Worm (Caenorhabditis elegans) whole organism, L2 larva: ENCODE results near the gene egl-3.

Source experiments
- C34F6.9 ChIP-seq: fragments of 150-350 bp; optimal IDR thresholded peaks from 2 replicates; lab custom pipeline; 2014; ENCODE audit warnings: missing biosample characterization, missing genetic modification characterization
- F13H6.1 ChIP-seq: sonication (generic microtip); optimal IDR thresholded peaks from 2 replicates; lab custom pipeline; 2016; ENCODE audit warnings: missing genetic modification characterization, missing compliant biosample characterization
- Y55F3AM.14 ChIP-seq: fragments of 200-800 bp; sonication (Bioruptor generic); optimal IDR thresholded peaks from 2 replicates; lab custom pipeline; 2018; ENCODE audit warnings: mild to moderate bottlenecking, missing genetic modification characterization, missing compliant biosample characterization
- ama-1 ChIP-seq: fragments of 150-350 bp; optimal IDR thresholded peaks from 2 replicates; lab custom pipeline; 2018; ENCODE audit warnings: inconsistent platforms
- blmp-1 ChIP-seq: sonication (generic microtip); optimal IDR thresholded peaks from 2 replicates; lab custom pipeline; 2017; ENCODE audit warnings: missing genetic modification characterization, mild to moderate bottlenecking, missing compliant biosample characterization, antibody characterized with exemption, moderate library complexity; ENCODE audit not compliant: insufficient read depth
- ceh-16 ChIP-seq: fragments of 150-350 bp; optimal IDR thresholded peaks from 2 replicates; lab custom pipeline; 2014; ENCODE audit warnings: missing biosample characterization, missing genetic modification characterization
- ceh-82 ChIP-seq: fragments of 150-350 bp; optimal IDR thresholded peaks from 2 replicates; lab custom pipeline; 2014; ENCODE audit warnings: missing biosample characterization, missing genetic modification characterization
- crh-2 ChIP-seq: sonication (generic microtip); optimal IDR thresholded peaks from 2 replicates; lab custom pipeline; 2017; ENCODE audit warnings: missing biosample characterization, missing genetic modification characterization
- dmd-4 ChIP-seq: sonication (generic microtip); optimal IDR thresholded peaks from 2 replicates; lab custom pipeline; 2017; ENCODE audit warnings: missing biosample characterization, missing genetic modification characterization
- egl-27 ChIP-seq: sonication (generic microtip); optimal IDR thresholded peaks from 3 replicates; lab custom pipeline; 2017; ENCODE audit warnings: missing biosample characterization, missing genetic modification reagents, missing genetic modification characterization
- elt-1 ChIP-seq: fragments of 150-350 bp; optimal IDR thresholded peaks from 2 replicates; lab custom pipeline; 2014; ENCODE audit warnings: missing biosample characterization, missing genetic modification characterization
- elt-3 ChIP-seq: sonication (generic microtip); optimal IDR thresholded peaks from 2 replicates; lab custom pipeline; 2017; ENCODE audit warnings: missing biosample characterization, missing genetic modification characterization
- fos-1 ChIP-seq: fragments of 150-350 bp; optimal IDR thresholded peaks from 2 replicates; lab custom pipeline; 2014; ENCODE audit warnings: missing biosample characterization, missing genetic modification characterization
- lin-11 ChIP-seq: fragments of 150-350 bp; sonication (generic microtip); optimal IDR thresholded peaks from 2 replicates; lab custom pipeline; 2014; ENCODE audit warnings: missing biosample characterization, missing genetic modification characterization, inconsistent platforms, mixed read lengths
- lin-39 ChIP-seq: fragments of 150-350 bp; optimal IDR thresholded peaks from 2 replicates; lab custom pipeline; 2014; ENCODE audit warnings: missing biosample characterization, missing genetic modification reagents, missing genetic modification characterization
- mab-5 ChIP-seq: fragments of 150-350 bp; optimal IDR thresholded peaks from 2 replicates; lab custom pipeline; 2014; ENCODE audit warnings: missing biosample characterization, missing genetic modification characterization
- mbf-1 ChIP-seq: sonication (generic microtip); optimal IDR thresholded peaks from 2 replicates; lab custom pipeline; 2017; ENCODE audit warnings: missing biosample characterization, missing genetic modification characterization
- mdl-1 ChIP-seq, 2 experiments: fragments of 150-350 bp in 1 of 2; sonication (generic microtip) in 1 of 2; optimal IDR thresholded peaks; 2 replicates each; lab custom pipeline; 2017; ENCODE audit warnings: missing biosample characterization in 2 of 2, missing genetic modification characterization in 2 of 2
- nhr-10 ChIP-seq: sonication (generic microtip); optimal IDR thresholded peaks from 2 replicates; lab custom pipeline; 2017; ENCODE audit warnings: missing biosample characterization, missing genetic modification characterization
- nhr-11 ChIP-seq: fragments of 150-350 bp; optimal IDR thresholded peaks from 2 replicates; lab custom pipeline; 2014; ENCODE audit warnings: missing biosample characterization, missing genetic modification characterization
- nhr-12 ChIP-seq: fragments of 150-350 bp; optimal IDR thresholded peaks from 2 replicates; lab custom pipeline; 2014; ENCODE audit warnings: missing biosample characterization, missing genetic modification characterization
- nhr-129 ChIP-seq: fragments of 150-350 bp; optimal IDR thresholded peaks from 2 replicates; lab custom pipeline; 2014; ENCODE audit warnings: missing biosample characterization, missing genetic modification characterization
- nhr-21 ChIP-seq: fragments of 150-350 bp; optimal IDR thresholded peaks from 2 replicates; lab custom pipeline; 2014; ENCODE audit warnings: missing biosample characterization, missing genetic modification characterization
- nhr-23 ChIP-seq: fragments of 150-350 bp; optimal IDR thresholded peaks from 2 replicates; lab custom pipeline; 2014; ENCODE audit warnings: missing biosample characterization, missing genetic modification reagents, missing genetic modification characterization
- nhr-25 ChIP-seq: fragments of 150-350 bp; sonication (generic microtip); optimal IDR thresholded peaks from 3 replicates; lab custom pipeline; 2014; ENCODE audit warnings: missing biosample characterization, missing genetic modification characterization
- nhr-6 ChIP-seq: fragments of 150-350 bp; optimal IDR thresholded peaks from 2 replicates; lab custom pipeline; 2014; ENCODE audit warnings: missing biosample characterization, missing genetic modification characterization
- nhr-77 ChIP-seq: fragments of 150-350 bp; optimal IDR thresholded peaks from 2 replicates; lab custom pipeline; 2014; ENCODE audit warnings: missing biosample characterization, missing genetic modification characterization
- peb-1 ChIP-seq: fragments of 150-350 bp; optimal IDR thresholded peaks from 2 replicates; lab custom pipeline; 2014; ENCODE audit warnings: missing biosample characterization, missing genetic modification characterization
- sem-4 ChIP-seq: fragments of 150-350 bp; optimal IDR thresholded peaks from 2 replicates; lab custom pipeline; 2014; ENCODE audit warnings: missing biosample characterization, missing genetic modification reagents, missing genetic modification characterization
- sma-3 ChIP-seq: sonication (generic microtip); optimal IDR thresholded peaks from 2 replicates; lab custom pipeline; 2016; ENCODE audit warnings: missing genetic modification reagents, missing genetic modification characterization, missing compliant biosample characterization
- sma-9 ChIP-seq, 2 experiments: fragments of 150-350 bp in 1 of 2; sonication (generic microtip) in 1 of 2; optimal IDR thresholded peaks; 2 replicates each; lab custom pipeline; 2014 to 2016; ENCODE audit warnings: missing genetic modification characterization in 2 of 2, mild to moderate bottlenecking in 1 of 2, missing biosample characterization in 1 of 2, missing compliant biosample characterization in 1 of 2, missing genetic modification reagents in 1 of 2, moderate library complexity in 1 of 2
- unc-39 ChIP-seq: fragments of 150-350 bp; optimal IDR thresholded peaks from 2 replicates; lab custom pipeline; 2014; ENCODE audit warnings: missing biosample characterization, missing genetic modification characterization
- ztf-1 ChIP-seq: fragments of 200-800 bp; sonication (Bioruptor generic); conservative IDR thresholded peaks from 2 replicates; pipeline ENCODE4 v1.3.6; 2022; ENCODE audit warnings: missing genetic modification characterization, missing compliant biosample characterization
- ztf-11 ChIP-seq: sonication (generic microtip); optimal IDR thresholded peaks from 2 replicates; lab custom pipeline; 2017; ENCODE audit warnings: missing biosample characterization, missing genetic modification characterization
- ztf-4 ChIP-seq: fragments of 150-350 bp; optimal IDR thresholded peaks from 2 replicates; lab custom pipeline; 2014; ENCODE audit warnings: missing biosample characterization, missing genetic modification characterization

Gene egl-3

DNA sequence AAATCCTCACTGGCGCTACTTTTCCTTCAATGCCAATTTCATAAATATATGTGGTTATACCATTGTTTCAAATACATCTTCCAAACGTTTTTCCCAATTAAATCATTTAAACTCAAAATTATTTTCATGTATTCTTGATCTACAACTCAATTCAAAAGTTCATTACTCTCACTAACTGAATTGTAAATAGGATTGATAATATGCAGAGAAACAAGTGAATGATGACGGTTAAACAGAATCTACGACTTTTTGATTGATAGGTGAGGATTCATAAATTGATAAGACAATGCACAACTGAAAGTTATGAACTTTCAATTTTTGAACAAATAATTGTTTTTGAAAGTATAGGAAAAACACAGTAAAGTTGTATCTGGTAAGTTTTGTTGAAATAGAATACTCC lies 17.7 kb upstream of the egl-3 start:
- TF ChIP-seq fos-1 (tag; lab: Kevin White, UChicago) (peak; percentile 35), unc-39 (no peak)

DNA sequence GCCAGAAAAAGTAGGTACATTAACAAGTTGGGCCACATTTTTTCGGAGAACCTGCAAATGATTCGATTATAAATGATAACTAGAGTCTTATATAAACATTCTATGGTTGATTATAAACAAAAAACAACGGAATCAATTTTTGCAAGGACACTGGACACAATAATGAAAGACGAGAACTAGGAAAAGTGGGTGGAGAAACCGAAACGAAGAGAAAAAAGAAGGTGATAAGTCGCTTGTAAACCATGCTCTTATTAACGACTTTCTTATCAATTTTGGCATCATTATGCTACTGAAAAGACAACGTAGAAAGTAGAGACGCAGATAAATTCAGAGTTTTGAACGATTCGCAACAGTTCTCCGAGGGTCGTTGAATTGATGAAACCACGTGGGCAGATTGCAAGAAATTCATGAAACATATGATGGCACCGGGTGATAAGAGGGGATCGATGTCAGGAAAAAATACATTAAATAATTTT lies 16.6 kb upstream of the egl-3 start, which contains the start of gene ZK856.5:
ZK856.5 (minus strand) TSS at position 51 of the 476 bp plus-strand sequence.
- TF ChIP-seq nhr-77 (tag; lab: Kevin White, UChicago): no peak
- no peak for TF ChIP-seq dmd-4 (tag; lab: Kevin White, UChicago)
- no peak for TF ChIP-seq C34F6.9
- TF ChIP-seq unc-39: no peak
- TF ChIP-seq sem-4 (tag; lab: Kevin White, UChicago): no peak
- TF ChIP-seq sma-9 (GFP tag; optimal IDR thresholded peaks at IDR 0.05; lab: Kevin White, UChicago): peak; percentile 68
- TF ChIP-seq sma-9 (tag; optimal IDR thresholded peaks at IDR 0.05; lab: Kevin White, UChicago): no peak
- peak in 1 of 2 experiments; percentile 36 for TF ChIP-seq mdl-1 (tag; optimal IDR thresholded peaks at IDR 0.05; lab: Kevin White, UChicago)
- TF ChIP-seq ztf-1: no peak
- TF ChIP-seq nhr-6 (tag; lab: Kevin White, UChicago): no peak
- peak; percentile 71 for TF ChIP-seq fos-1 (tag; lab: Kevin White, UChicago)
- TF ChIP-seq ceh-82: no peak
- peak; percentile 61 for TF ChIP-seq crh-2
- no peak for TF ChIP-seq nhr-12 (tag; lab: Kevin White, UChicago)
- no peak for TF ChIP-seq elt-3

DNA sequence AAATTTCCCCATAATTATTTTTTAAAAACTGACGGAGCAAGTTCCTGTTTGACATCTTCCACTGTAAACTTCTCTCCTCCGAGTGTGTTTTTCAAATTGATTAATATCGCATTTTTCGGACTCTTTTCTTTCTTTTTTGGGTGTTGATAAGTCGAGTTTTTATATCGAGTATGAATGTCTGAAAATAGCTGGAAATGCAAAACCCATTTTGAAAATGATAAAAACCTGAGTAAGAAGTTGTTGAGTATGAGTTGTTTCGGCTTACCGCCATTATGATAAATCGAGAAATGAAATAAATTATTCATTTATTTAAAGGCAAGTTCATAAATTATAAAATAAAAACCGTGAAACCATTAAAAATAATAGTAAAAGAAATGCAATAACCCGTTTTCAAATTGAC lies 12.2 kb upstream of the egl-3 start, which contains the start of gene ZK856.18:
ZK856.18 (minus strand) TSS at position 289 of the 400 bp plus-strand sequence.
- TF ChIP-seq nhr-77 (tag; lab: Kevin White, UChicago): no peak
- TF ChIP-seq blmp-1 (tag; lab: Kevin White, UChicago): no peak
- no peak for TF ChIP-seq lin-39 (tag; lab: Kevin White, UChicago)
- no peak for TF ChIP-seq ztf-11 (tag; lab: Kevin White, UChicago)
- TF ChIP-seq sma-9 (GFP tag; optimal IDR thresholded peaks at IDR 0.05; lab: Kevin White, UChicago): no peak
- TF ChIP-seq sma-9 (tag; optimal IDR thresholded peaks at IDR 0.05; lab: Kevin White, UChicago): no peak
- TF ChIP-seq nhr-6 (tag; lab: Kevin White, UChicago): no peak
- no peak for TF ChIP-seq ztf-4 (tag; lab: Kevin White, UChicago)
- no peak for TF ChIP-seq nhr-11 (tag; lab: Kevin White, UChicago)
- TF ChIP-seq ceh-82: no peak
- TF ChIP-seq lin-11 (tag; lab: Kevin White, UChicago): no peak
- TF ChIP-seq nhr-129: no peak
- no peak for TF ChIP-seq ceh-16 (tag; lab: Kevin White, UChicago)
- TF ChIP-seq peb-1 (tag; lab: Kevin White, UChicago): no peak
- no peak for TF ChIP-seq sma-3 (GFP tag; lab: Kevin White, UChicago)
- TF ChIP-seq Y55F3AM.14 (GFP tag; lab: Kevin White, UChicago): no peak
- TF ChIP-seq nhr-10 (tag; lab: Kevin White, UChicago): no peak
- TF ChIP-seq sem-4 (tag; lab: Kevin White, UChicago): no peak
- TF ChIP-seq unc-39: no peak

DNA sequence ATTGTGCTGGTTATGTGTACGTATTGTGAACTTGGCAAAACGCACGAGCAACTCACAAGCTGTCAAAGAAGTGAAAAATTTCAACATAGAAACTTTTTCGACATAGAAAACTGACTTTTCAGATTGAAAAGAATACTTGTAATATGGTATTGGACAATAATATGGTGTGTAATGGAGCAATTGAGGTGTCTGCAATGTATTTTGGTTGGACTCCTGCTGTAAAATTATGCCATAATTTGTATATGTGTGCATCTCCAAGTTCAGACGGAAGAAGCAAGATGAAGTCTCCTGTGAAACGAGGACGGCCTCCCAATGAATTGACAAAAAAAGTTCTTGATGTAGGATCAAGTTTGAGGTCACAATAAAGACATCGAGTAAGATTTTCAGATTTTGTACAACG lies 10.3 kb upstream of the egl-3 start:
- no peak for TF ChIP-seq mbf-1 (tag; lab: Kevin White, UChicago)
- no peak for TF ChIP-seq ztf-1
- TF ChIP-seq nhr-11 (tag; lab: Kevin White, UChicago): no peak
- no peak for TF ChIP-seq nhr-6 (tag; lab: Kevin White, UChicago)
- no peak for TF ChIP-seq F13H6.1
- no peak for TF ChIP-seq crh-2
- no peak for TF ChIP-seq ama-1
- TF ChIP-seq elt-1: no peak
- no peak for TF ChIP-seq C34F6.9
- TF ChIP-seq nhr-25 (tag; lab: Kevin White, UChicago): no peak
- TF ChIP-seq unc-39: no peak
- no peak for TF ChIP-seq lin-39 (tag; lab: Kevin White, UChicago)
- TF ChIP-seq sem-4 (tag; lab: Kevin White, UChicago): no peak
- TF ChIP-seq mab-5 (tag; lab: Kevin White, UChicago): no peak
- TF ChIP-seq lin-11 (tag; lab: Kevin White, UChicago): no peak

DNA sequence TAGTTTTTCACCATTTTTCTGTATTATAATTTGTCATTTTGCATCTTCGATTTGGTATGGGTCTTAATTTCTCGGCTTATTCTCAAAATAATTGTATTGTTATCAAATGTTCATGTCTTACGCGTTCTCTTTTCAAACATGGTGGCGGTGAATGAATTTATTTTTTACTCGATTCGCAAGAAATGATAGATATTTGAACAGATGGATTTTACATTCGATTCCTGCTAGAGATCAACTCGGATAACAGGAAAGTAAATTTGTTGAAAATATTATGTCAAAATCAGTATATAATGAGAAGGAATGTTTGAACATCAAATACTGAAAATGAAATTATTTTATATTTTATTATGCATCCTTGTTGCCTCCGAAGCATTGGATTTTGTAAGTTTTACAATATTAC lies 9.4 kb upstream of the egl-3 start, which contains the start of gene ZK856.4:
ZK856.4 (plus strand) TSS at position 301 of the 400 bp plus-strand sequence.
- TF ChIP-seq sma-3 (GFP tag; lab: Kevin White, UChicago) (no peak), egl-27 (tag; lab: Kevin White, UChicago) (no peak), ceh-16 (tag; lab: Kevin White, UChicago) (no peak), nhr-129 (no peak), crh-2 (no peak), sma-9 (GFP tag; optimal IDR thresholded peaks at IDR 0.05; lab: Kevin White, UChicago) (no peak), sma-9 (tag; optimal IDR thresholded peaks at IDR 0.05; lab: Kevin White, UChicago) (no peak), nhr-23 (tag; lab: Kevin White, UChicago) (no peak), F13H6.1 (no peak), nhr-21 (no peak), nhr-10 (tag; lab: Kevin White, UChicago) (no peak)
